Worm (Caenorhabditis elegans): ENCODE results near the gene unc-116.

The unc-116 gene

DNA sequence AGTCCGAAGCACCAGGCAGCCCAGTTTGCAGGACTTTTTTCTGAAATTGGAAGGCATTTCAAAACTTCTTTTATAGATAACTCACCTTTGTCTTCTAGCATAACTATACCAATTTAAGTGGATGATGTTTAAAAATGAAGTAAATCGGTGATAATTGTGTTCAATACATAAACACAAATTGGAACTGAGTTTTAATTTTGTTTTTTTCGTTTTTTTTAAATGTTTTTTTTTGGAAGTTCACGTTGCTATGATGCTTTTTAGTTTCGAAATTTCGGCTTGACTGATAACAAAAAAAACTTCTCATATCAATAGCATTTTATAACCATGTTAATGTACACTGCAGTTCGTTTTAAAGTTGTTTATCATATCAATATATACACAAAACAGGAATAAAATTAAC, 34.6 kb upstream of the unc-116 start, which contains the start of gene ZK353.4:
ZK353.4 (minus strand) TSS at position 101 of the 400 bp plus-strand sequence.
- TF ChIP-seq unc-39 (tag; optimal IDR thresholded peaks at IDR 0.05) (no peak), mab-5 (tag; optimal IDR thresholded peaks at IDR 0.05) (no peak), mep-1 (tag; optimal IDR thresholded peaks at IDR 0.05) (no peak), nhr-2 (tag; optimal IDR thresholded peaks at IDR 0.05) (no peak), ceh-83 (GFP tag; optimal IDR thresholded peaks at IDR 0.05) (no peak)

DNA sequence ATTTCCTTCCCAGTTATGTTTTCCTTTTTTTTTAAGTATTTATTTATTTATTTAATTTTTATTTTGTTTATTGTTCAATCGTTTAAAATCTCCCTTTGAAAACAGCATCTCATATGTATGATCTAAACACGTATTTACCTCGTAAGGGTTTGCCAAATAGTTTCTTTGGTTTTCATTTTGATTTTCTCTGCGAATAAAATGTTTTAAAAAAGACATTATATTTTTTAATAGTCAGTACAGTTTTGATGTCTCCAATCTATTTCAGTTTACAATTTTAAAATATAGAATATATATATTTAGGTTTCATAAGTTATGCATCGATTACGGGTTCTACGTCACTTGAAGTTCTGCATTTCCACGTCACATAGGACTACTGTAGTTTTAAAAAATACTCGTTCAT, 25.7 kb upstream of the unc-116 start, which contains the start of gene R05D3.12:
R05D3.12 (plus strand) TSS at position 301 of the 400 bp plus-strand sequence.
- no peak for TF ChIP-seq bed-3 (GFP tag; optimal IDR thresholded peaks at IDR 0.05)
- no peak for TF ChIP-seq lin-13 (tag; optimal IDR thresholded peaks at IDR 0.05)
- TF ChIP-seq ces-1 (GFP tag; optimal IDR thresholded peaks at IDR 0.05): no peak
- TF ChIP-seq nhr-28 (tag; optimal IDR thresholded peaks at IDR 0.05): no peak
- no peak for TF ChIP-seq mab-5 (tag; optimal IDR thresholded peaks at IDR 0.05)
- no peak for TF ChIP-seq elt-3 (tag; optimal IDR thresholded peaks at IDR 0.05)
- no peak for TF ChIP-seq sem-2 (GFP tag; optimal IDR thresholded peaks at IDR 0.05)
- no peak for TF ChIP-seq elt-1 (tag; optimal IDR thresholded peaks at IDR 0.05; ENCODE audit: borderline replicate concordance, insufficient read depth)
- TF ChIP-seq pha-4 (tag; optimal IDR thresholded peaks at IDR 0.05): no peak
- TF ChIP-seq lsy-2 (tag; optimal IDR thresholded peaks at IDR 0.05): no peak
- no peak for TF ChIP-seq ceh-39 (tag; optimal IDR thresholded peaks at IDR 0.05)
- no peak for TF ChIP-seq snpc-4 (tag; optimal IDR thresholded peaks at IDR 0.05)
- no peak for TF ChIP-seq ham-2 (GFP tag; optimal IDR thresholded peaks at IDR 0.05)
- TF ChIP-seq unc-120 (tag; optimal IDR thresholded peaks at IDR 0.05; ENCODE audit: poor library complexity, severe bottlenecking): no peak
- no peak for TF ChIP-seq ceh-83 (GFP tag; optimal IDR thresholded peaks at IDR 0.05)
- no peak for TF ChIP-seq nhr-12 (tag; optimal IDR thresholded peaks at IDR 0.05)
- no peak for TF ChIP-seq ceh-43 (GFP tag; optimal IDR thresholded peaks at IDR 0.05)

DNA sequence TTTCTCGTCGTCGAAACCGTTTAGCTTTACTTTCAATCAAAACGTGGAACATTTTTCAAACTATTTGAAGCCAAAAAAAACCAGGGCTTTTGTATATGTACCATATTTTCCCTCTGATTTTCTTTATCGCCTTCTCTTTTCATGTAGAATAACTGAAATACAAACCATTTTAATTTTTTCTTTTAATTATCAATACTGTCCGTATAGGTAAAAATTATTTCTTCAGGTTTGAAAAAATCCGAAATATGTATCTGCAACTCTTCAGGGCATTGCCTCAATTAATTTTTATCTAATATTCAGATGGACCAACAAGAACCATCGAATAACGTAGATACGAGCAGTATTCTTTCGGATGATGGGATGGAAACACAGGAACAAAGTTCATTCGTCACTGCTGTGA, 20.0 kb upstream of the unc-116 start, which contains the start of gene met-2:
met-2 (plus strand) TSS at position 301 of the 400 bp plus-strand sequence.
- TF ChIP-seq mab-5 (tag; optimal IDR thresholded peaks at IDR 0.05) (no peak), flh-1 (GFP tag; optimal IDR thresholded peaks at IDR 0.05) (no peak), M03D4.4 (tag; optimal IDR thresholded peaks at IDR 0.05) (no peak), unc-120 (tag; optimal IDR thresholded peaks at IDR 0.05; ENCODE audit: poor library complexity, severe bottlenecking) (no peak), ceh-39 (tag; optimal IDR thresholded peaks at IDR 0.05) (no peak), elt-3 (tag; optimal IDR thresholded peaks at IDR 0.05) (no peak), lin-32 (GFP tag; optimal IDR thresholded peaks at IDR 0.05) (no peak), ceh-83 (GFP tag; optimal IDR thresholded peaks at IDR 0.05) (no peak), lin-13 (tag; optimal IDR thresholded peaks at IDR 0.05) (no peak), mls-2 (tag; optimal IDR thresholded peaks at IDR 0.05) (no peak), cnd-1 (tag; optimal IDR thresholded peaks at IDR 0.05) (no peak)

DNA sequence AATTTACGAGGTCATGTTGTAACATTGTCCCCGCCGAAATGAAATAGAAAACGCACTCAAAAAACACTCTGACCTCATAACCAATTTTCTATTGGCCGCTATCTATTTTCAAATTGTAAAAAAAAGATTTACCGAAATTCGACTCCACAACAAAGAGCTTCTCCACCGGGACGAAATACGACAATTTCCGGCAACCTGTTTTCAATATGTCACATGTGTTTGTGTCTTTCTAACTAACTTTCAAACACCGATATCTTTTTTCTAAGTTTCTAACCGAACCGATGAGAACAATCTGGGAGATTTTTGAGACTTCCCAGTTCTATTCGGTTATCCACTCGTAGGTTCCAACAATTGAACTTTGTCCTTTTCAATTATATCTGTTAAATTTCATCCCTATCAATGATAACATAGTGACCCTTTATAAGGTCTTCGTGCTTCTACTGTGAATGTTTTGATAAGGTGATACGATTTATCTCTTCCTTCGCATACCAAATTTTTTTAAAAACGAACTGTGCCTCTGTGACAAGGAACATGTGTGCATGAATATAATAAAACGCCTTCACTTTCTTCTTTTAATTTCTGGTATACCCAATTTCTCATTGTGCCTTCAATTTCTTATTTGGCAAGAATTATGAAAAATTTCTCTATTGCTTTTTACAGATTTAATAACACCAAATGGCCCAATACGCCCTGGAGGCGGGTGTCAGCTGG, 16.8 kb upstream of the unc-116 start, which contains the start of gene lmbr-1:
lmbr-1 (plus strand) TSS at position 661 of the 711 bp plus-strand sequence.
- TF ChIP-seq mab-5 (tag; optimal IDR thresholded peaks at IDR 0.05): no peak
- no peak for TF ChIP-seq lin-32 (GFP tag; optimal IDR thresholded peaks at IDR 0.05)
- TF ChIP-seq mls-2 (tag; optimal IDR thresholded peaks at IDR 0.05): no peak
- TF ChIP-seq M03D4.4 (tag; optimal IDR thresholded peaks at IDR 0.05): no peak
- no peak for TF ChIP-seq unc-39 (tag; optimal IDR thresholded peaks at IDR 0.05)
- TF ChIP-seq nhr-28 (tag; optimal IDR thresholded peaks at IDR 0.05): no peak
- no peak for TF ChIP-seq ham-2 (GFP tag; optimal IDR thresholded peaks at IDR 0.05)
- no peak for TF ChIP-seq pha-4 (tag; optimal IDR thresholded peaks at IDR 0.05)
- no peak for TF ChIP-seq elt-1 (tag; optimal IDR thresholded peaks at IDR 0.05; ENCODE audit: borderline replicate concordance, insufficient read depth)
- TF ChIP-seq nhr-237 (tag; optimal IDR thresholded peaks at IDR 0.05): no peak
- TF ChIP-seq unc-62 (GFP tag; optimal IDR thresholded peaks at IDR 0.05): no peak
- TF ChIP-seq lsy-2 (tag; optimal IDR thresholded peaks at IDR 0.05): no peak
- TF ChIP-seq sem-2 (GFP tag; optimal IDR thresholded peaks at IDR 0.05): no peak
- no peak for TF ChIP-seq mep-1 (tag; optimal IDR thresholded peaks at IDR 0.05)
- no peak for TF ChIP-seq elt-3 (tag; optimal IDR thresholded peaks at IDR 0.05)
- no peak for TF ChIP-seq snpc-4 (tag; optimal IDR thresholded peaks at IDR 0.05)

DNA sequence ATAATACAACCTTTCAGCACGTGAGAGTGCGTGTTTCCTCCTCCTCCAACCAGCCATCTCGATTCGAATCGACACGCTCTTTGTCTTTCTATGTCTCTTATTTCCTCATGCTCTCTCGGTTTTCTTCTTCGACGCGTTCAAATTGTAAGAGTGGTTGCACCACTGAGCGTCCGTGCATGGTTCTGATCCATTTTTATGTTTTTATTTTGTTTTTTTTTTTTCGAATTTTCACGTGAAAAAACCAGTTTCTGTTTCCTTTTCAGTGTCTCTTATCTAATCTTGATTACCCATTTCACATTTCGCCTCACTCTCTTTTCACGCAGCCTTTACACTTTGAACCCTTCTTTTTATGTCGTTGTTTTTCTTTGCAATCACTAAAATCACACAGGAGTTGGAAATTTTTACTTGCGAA, 15.9 kb upstream of the unc-116 start:
- no peak for TF ChIP-seq blmp-1 (tag; optimal IDR thresholded peaks at IDR 0.05)
- no peak for TF ChIP-seq cnd-1 (tag; optimal IDR thresholded peaks at IDR 0.05)
- no peak for TF ChIP-seq ztf-11 (tag; optimal IDR thresholded peaks at IDR 0.05)
- no peak for TF ChIP-seq ceh-83 (GFP tag; optimal IDR thresholded peaks at IDR 0.05)
- no peak for TF ChIP-seq unc-39 (tag; optimal IDR thresholded peaks at IDR 0.05)
- no peak for TF ChIP-seq lin-13 (tag; optimal IDR thresholded peaks at IDR 0.05)
- no peak for TF ChIP-seq snpc-4 (tag; optimal IDR thresholded peaks at IDR 0.05)
- no peak for TF ChIP-seq bed-3 (GFP tag; optimal IDR thresholded peaks at IDR 0.05)
- no peak for TF ChIP-seq nhr-76 (tag; optimal IDR thresholded peaks at IDR 0.05)

Data from whole organism, mixed stage, embryonic.